Worm (Caenorhabditis elegans): ENCODE measurements around the gene F54F7.3.
A peak's percentile ranks its signal among the peaks of the same experiment; 100 is the strongest.

Gene F54F7.3

DNA sequence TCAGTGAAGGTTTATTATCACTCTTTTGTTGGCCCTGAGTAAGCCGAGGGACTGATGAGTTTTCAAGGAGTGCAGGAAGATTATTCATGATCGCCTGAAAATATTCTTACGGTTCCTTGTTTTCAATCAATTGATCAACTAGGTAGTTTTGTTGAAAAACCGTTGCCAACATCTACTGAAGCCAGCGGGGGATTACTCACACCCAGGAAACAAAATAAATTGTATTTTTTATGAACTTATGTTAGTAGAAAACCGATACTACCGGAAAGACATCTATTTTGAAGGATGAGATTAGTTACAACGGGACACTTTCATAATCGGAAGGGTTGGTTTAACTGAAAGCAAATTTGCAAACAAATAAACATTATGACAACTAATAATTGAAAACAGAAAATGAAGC lies 28.1 kb upstream of the F54F7.3 start, which contains the start of gene Y62H9A.2 (continued):
- TF ChIP-seq ama-1 (optimal IDR thresholded peaks at IDR 0.05) (no peak), ama-1 (GFP tag; optimal IDR thresholded peaks at IDR 0.05) (no peak)

DNA sequence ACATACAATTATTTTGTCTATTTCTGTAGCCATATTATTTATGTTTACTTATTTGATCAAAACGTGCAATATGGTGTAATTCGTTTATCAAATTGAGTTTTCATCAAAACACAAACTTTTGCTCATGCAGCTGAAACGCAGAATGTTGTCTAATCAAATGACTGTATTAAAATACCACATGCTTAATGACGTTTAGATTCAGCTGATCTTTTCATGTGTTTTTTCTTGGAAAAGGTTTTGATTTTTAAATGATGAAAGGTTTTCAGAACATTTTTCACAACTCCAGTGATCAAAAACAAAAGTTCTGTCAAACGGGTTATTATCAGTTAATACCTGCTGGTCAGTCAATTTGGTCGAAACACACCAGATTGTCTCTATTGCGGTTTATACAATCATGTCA lies 25.3 kb upstream of the F54F7.3 start, which contains the start of gene Y62H9A.1:
Gene Y62H9A.1, plus strand, starts transcription at position 282 of the 400 bp plus-strand sequence.
- no peak for TF ChIP-seq ztf-22 (GFP tag; optimal IDR thresholded peaks at IDR 0.05)
- TF ChIP-seq B0035.1 (tag; optimal IDR thresholded peaks at IDR 0.05) = no peak
- TF ChIP-seq Y53G8AR.9 (GFP tag; conservative IDR thresholded peaks at IDR 0.05) = no peak
- no peak for TF ChIP-seq rpc-1 (optimal IDR thresholded peaks at IDR 0.05)
- no peak for TF ChIP-seq rpc-1 (tag; optimal IDR thresholded peaks at IDR 0.05)
- no peak for TF ChIP-seq F57A8.1 (GFP tag; optimal IDR thresholded peaks at IDR 0.05)
- no peak for TF ChIP-seq athp-1 (tag; optimal IDR thresholded peaks at IDR 0.05)
- no peak for TF ChIP-seq snpc-1.3 (tag; optimal IDR thresholded peaks at IDR 0.05; ENCODE audit: insufficient read depth)
- no peak for TF ChIP-seq mcd-1 (GFP tag; IDR thresholded peaks at IDR 0.05)
- no peak for TF ChIP-seq unc-130 (GFP tag; optimal IDR thresholded peaks at IDR 0.05)
- TF ChIP-seq repo-1 (tag; optimal IDR thresholded peaks at IDR 0.05) = no peak
- no peak for TF ChIP-seq snpc-4 (GFP tag; optimal IDR thresholded peaks at IDR 0.05)
- no peak for TF ChIP-seq snpc-4 (tag; optimal IDR thresholded peaks at IDR 0.05)
- no peak for TF ChIP-seq bed-2 (GFP tag; IDR thresholded peaks at IDR 0.05)

DNA sequence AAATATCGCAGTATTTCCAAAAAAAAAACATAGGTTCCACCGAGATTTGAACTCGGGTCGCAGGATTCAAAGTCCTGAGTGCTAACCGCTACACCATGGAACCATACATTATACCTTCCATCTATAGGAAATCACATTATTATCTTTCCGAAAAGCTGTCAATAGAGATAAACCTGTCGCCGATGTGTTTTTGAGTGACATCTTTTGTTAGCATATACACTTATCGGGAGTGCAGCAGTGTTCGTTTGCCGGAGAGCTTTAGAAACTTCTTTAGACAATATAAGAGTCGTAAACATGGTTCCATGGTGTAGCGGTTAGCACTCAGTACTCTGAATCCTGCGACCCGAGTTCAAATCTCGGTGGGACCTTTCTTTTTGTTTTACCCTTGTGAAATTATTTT lies 22.2 kb upstream of the F54F7.3 start:
- TF ChIP-seq snpc-4 (GFP tag; optimal IDR thresholded peaks at IDR 0.05) (no peak), snpc-4 (tag; optimal IDR thresholded peaks at IDR 0.05) (peak in 2 of 4 experiments; percentile 23 to 42), ztf-6 (GFP tag; IDR thresholded peaks at IDR 0.05) (no peak), ets-4 (GFP tag; optimal IDR thresholded peaks at IDR 0.05) (no peak), nhr-90 (tag; optimal IDR thresholded peaks at IDR 0.05) (peak; percentile 56), lin-35 (GFP tag; optimal IDR thresholded peaks at IDR 0.05) (no peak), sea-2 (GFP tag; IDR thresholded peaks at IDR 0.05) (0 out of 2 replicates have a peak, but pooled peaks have one; percentile 52), hmg-1.2 (GFP tag; IDR thresholded peaks at IDR 0.05) (peak; percentile 66), nhr-120 (GFP tag; IDR thresholded peaks at IDR 0.05) (0 out of 2 replicates have a peak, but pooled peaks have one; percentile 29), B0261.1 (tag; optimal IDR thresholded peaks at IDR 0.05) (peak; percentile 84), Y95B8A.8 (GFP tag; IDR thresholded peaks at IDR 0.05) (no peak), Y56A3A.18 (GFP tag; IDR thresholded peaks at IDR 0.05) (peak; percentile 68; the same call in 1 of the 2 replicates), D2030.7 (GFP tag; IDR thresholded peaks at IDR 0.05) (peak; percentile 57), ceh-100 (GFP tag; IDR thresholded peaks at IDR 0.05) (0 out of 2 replicates have a peak, but pooled peaks have one; percentile 23), rec-8 (tag; optimal IDR thresholded peaks at IDR 0.05) (peak in 1 of 2 experiments; percentile 5), ekl-4 (GFP tag; IDR thresholded peaks at IDR 0.05) (peak; percentile 36), Y67H2A.10 (GFP tag; conservative IDR thresholded peaks at IDR 0.05) (no peak), egl-44 (GFP tag; IDR thresholded peaks at IDR 0.05) (peak; percentile 83; the same call in 1 of the 2 replicates), repo-1 (tag; optimal IDR thresholded peaks at IDR 0.05) (peak; percentile 40), madf-6 (GFP tag; IDR thresholded peaks at IDR 0.05) (peak; percentile 19; the same call in 1 of the 2 replicates), B0035.1 (tag; optimal IDR thresholded peaks at IDR 0.05) (peak; percentile 47), unc-130 (GFP tag; optimal IDR thresholded peaks at IDR 0.05) (no peak), madf-10 (tag; optimal IDR thresholded peaks at IDR 0.05) (peak; percentile 52), Y79H2A.3 (GFP tag; conservative IDR thresholded peaks at IDR 0.05) (0 out of 2 replicates have a peak, but pooled peaks have one; percentile 21), nhr-179 (tag; optimal IDR thresholded peaks at IDR 0.05) (peak; percentile 10), lsy-27 (tag; optimal IDR thresholded peaks at IDR 0.05; ENCODE audit: borderline replicate concordance, insufficient read depth) (peak; percentile 8), dox-1 (GFP tag; IDR thresholded peaks at IDR 0.05) (peak; percentile 68), cebp-2 (GFP tag; IDR thresholded peaks at IDR 0.05) (no peak), F10E7.11 (tag; optimal IDR thresholded peaks at IDR 0.05) (no peak), T26A5.8 (tag; optimal IDR thresholded peaks at IDR 0.05) (no peak), lin-26 (GFP tag; IDR thresholded peaks at IDR 0.05) (peak; percentile 93), tbp1 (GFP tag; optimal IDR thresholded peaks at IDR 0.05) (peak; percentile 88), him-1 (tag; optimal IDR thresholded peaks at IDR 0.05) (peak; percentile 28), attf-3 (GFP tag; conservative IDR thresholded peaks at IDR 0.05) (no peak)
